Fruit fly (Drosophila melanogaster): ENCODE measurements around the gene CG13474.

Gene CG13474

dm6 chr3L:14665802-14666351 lies 31.0 kb downstream of the CG13474 start (continued):
- peak; percentile 86 for TF ChIP-seq Atf-2 (GFP tag; optimal IDR thresholded peaks at IDR 0.05)
- peak; percentile 83 for TF ChIP-seq CG16815 (GFP tag; optimal IDR thresholded peaks at IDR 0.05)
- peak; percentile 71 for TF ChIP-seq CG6654 (GFP tag; optimal IDR thresholded peaks at IDR 0.05)
- peak; percentile 80 for TF ChIP-seq jing (GFP tag; optimal IDR thresholded peaks at IDR 0.05)
- TF ChIP-seq CG1647 (GFP tag; optimal IDR thresholded peaks at IDR 0.05) = peak; percentile 88
- TF ChIP-seq CG7745 (tag; optimal IDR thresholded peaks at IDR 0.05) = peak; percentile 26
- TF ChIP-seq Oli (tag; optimal IDR thresholded peaks at IDR 0.05) = peak; percentile 92
- no peak for TF ChIP-seq HLHmδ (GFP tag; optimal IDR thresholded peaks at IDR 0.05)
- TF ChIP-seq CG32532 (GFP tag; IDR thresholded peaks at IDR 0.05) = peak; percentile 81
- peak; percentile 41 for TF ChIP-seq D19B (GFP tag; optimal IDR thresholded peaks at IDR 0.05)
- peak; percentile 81 for TF ChIP-seq CG9876 (GFP tag; optimal IDR thresholded peaks at IDR 0.05)
- TF ChIP-seq CG8924 (tag; optimal IDR thresholded peaks at IDR 0.05) = peak; percentile 92
- TF ChIP-seq shn (GFP tag; optimal IDR thresholded peaks at IDR 0.05) = peak; percentile 81
- TF ChIP-seq ind (GFP tag; optimal IDR thresholded peaks at IDR 0.05) = peak; percentile 80
- TF ChIP-seq Nf-YB (GFP tag; optimal IDR thresholded peaks at IDR 0.05) = peak; percentile 79
- no peak for TF ChIP-seq chinmo (GFP tag; IDR thresholded peaks at IDR 0.05; ENCODE audit: partially characterized antibody)
- TF ChIP-seq CG8388 (GFP tag; optimal IDR thresholded peaks at IDR 0.05) = peak; percentile 85
- peak; percentile 90 for TF ChIP-seq chn (GFP tag; optimal IDR thresholded peaks at IDR 0.05)
- peak; percentile 88 for TF ChIP-seq Mes4 (GFP tag; optimal IDR thresholded peaks at IDR 0.05)
- no peak for TF ChIP-seq lov (optimal IDR thresholded peaks at IDR 0.05)
- peak; percentile 88 for TF ChIP-seq lov (GFP tag; IDR thresholded peaks at IDR 0.05)
- TF ChIP-seq CG6175 (GFP tag; IDR thresholded peaks at IDR 0.05) = peak; percentile 69; the same call in 1 of the 3 replicates
- no peak; the same call in 1 of the 2 replicates for TF ChIP-seq CG43689 (GFP tag; IDR thresholded peaks at IDR 0.05)
- no peak for TF ChIP-seq knrl (GFP tag; IDR thresholded peaks at IDR 0.05; ENCODE audit: partially characterized antibody)
- TF ChIP-seq sr (GFP tag; IDR thresholded peaks at IDR 0.05) = 0 out of 3 replicates have a peak, but pooled peaks have one; percentile 10
- TF ChIP-seq dimm (GFP tag; IDR thresholded peaks at IDR 0.05) = peak; percentile 71
- TF ChIP-seq corto (GFP tag; optimal IDR thresholded peaks at IDR 0.05) = no peak
- peak; percentile 21 for TF ChIP-seq ftz-f1 (GFP tag; optimal IDR thresholded peaks at IDR 0.05)
- peak; percentile 81 for TF ChIP-seq kah (GFP tag; optimal IDR thresholded peaks at IDR 0.05)
- peak; percentile 81 for TF ChIP-seq CG10366 (GFP tag; IDR thresholded peaks at IDR 0.05)
- 0 out of 2 replicates have a peak, but pooled peaks have one; percentile 9 for TF ChIP-seq CG16779 (GFP tag; IDR thresholded peaks at IDR 0.05)
- peak; percentile 91 for TF ChIP-seq CoRest (tag; optimal IDR thresholded peaks at IDR 0.05)
- TF ChIP-seq CG14667 (GFP tag; IDR thresholded peaks at IDR 0.05) = peak; percentile 87
- TF ChIP-seq NFAT (GFP tag; IDR thresholded peaks at IDR 0.05) = peak; percentile 76
- TF ChIP-seq CG7963 (GFP tag; IDR thresholded peaks at IDR 0.05; ENCODE audit: partially characterized antibody) = no peak
- TF ChIP-seq stc (GFP tag; IDR thresholded peaks at IDR 0.05) = peak; percentile 83
- TF ChIP-seq CG10274 (GFP tag; optimal IDR thresholded peaks at IDR 0.05) = peak; percentile 70
- TF ChIP-seq tin (GFP tag; optimal IDR thresholded peaks at IDR 0.05) = peak; percentile 91
- peak; percentile 83 for TF ChIP-seq CG9609 (GFP tag; optimal IDR thresholded peaks at IDR 0.05)
- TF ChIP-seq mam (GFP tag; optimal IDR thresholded peaks at IDR 0.05) = peak; percentile 87
- peak; percentile 90 for TF ChIP-seq CG15601 (tag; optimal IDR thresholded peaks at IDR 0.05)
- TF ChIP-seq fd96Cb (tag; optimal IDR thresholded peaks at IDR 0.05) = peak; percentile 91
- peak; percentile 78 for TF ChIP-seq CG6813 (GFP tag; optimal IDR thresholded peaks at IDR 0.05)
- peak; percentile 14 for TF ChIP-seq bigmax (GFP tag; optimal IDR thresholded peaks at IDR 0.05)
- peak in 1 of 2 experiments; percentile 39 for TF ChIP-seq crp (GFP tag; optimal IDR thresholded peaks at IDR 0.05)

Data from whole organism, embryonic.